Worm (Caenorhabditis elegans) whole organism, young adult: Measurements from ENCODE around the gene T15B7.15.

ENCODE experiments used
- B0035.1 ChIP-seq: sonication (generic microtip); optimal IDR thresholded peaks from 2 replicates; lab custom pipeline; 2016; ENCODE audit warnings: missing genetic modification characterization, mild to moderate bottlenecking, missing compliant biosample characterization, missing genotype, missing genetic modification reagents
- D2030.7 ChIP-seq: fragments of 200-800 bp; sonication (Bioruptor generic); IDR thresholded peaks from 2 replicates; pipeline ENCODE4 v1.3.6; 2022; ENCODE audit warnings: missing genetic modification reagents, missing genetic modification characterization, missing compliant biosample characterization
- F10E7.11 ChIP-seq: sonication (generic microtip); optimal IDR thresholded peaks from 2 replicates; lab custom pipeline; 2017; ENCODE audit warnings: mild to moderate bottlenecking, missing genetic modification characterization, moderate library complexity, missing compliant biosample characterization
- F33H1.4 ChIP-seq: fragments of 200-800 bp; sonication (Bioruptor generic); IDR thresholded peaks from 2 replicates; pipeline ENCODE4 v1.3.6; 2022; ENCODE audit warnings: missing genetic modification reagents, missing genetic modification characterization, missing compliant biosample characterization
- F39B2.1 ChIP-seq: fragments of 200-800 bp; sonication (Bioruptor generic); IDR thresholded peaks from 2 replicates; pipeline ENCODE4 v1.3.6; 2022; ENCODE audit warnings: missing genetic modification reagents, missing genetic modification characterization, missing compliant biosample characterization
- F52B5.7 ChIP-seq: sonication (generic microtip); optimal IDR thresholded peaks from 2 replicates; lab custom pipeline; 2016; ENCODE audit warnings: mild to moderate bottlenecking, missing genetic modification characterization, missing compliant biosample characterization
- F57C9.4 ChIP-seq: sonication (generic microtip); optimal IDR thresholded peaks from 2 replicates; lab custom pipeline; 2017; ENCODE audit warnings: mild to moderate bottlenecking, missing genetic modification characterization, missing compliant biosample characterization
- Y53F4B.3 ChIP-seq: fragments of 200-800 bp; sonication (Bioruptor generic); IDR thresholded peaks from 2 replicates; pipeline ENCODE4 v1.3.6; 2022; ENCODE audit warnings: missing genetic modification reagents, missing genetic modification characterization, missing compliant biosample characterization
- aptf-3 ChIP-seq: fragments of 200-800 bp; sonication (Bioruptor generic); IDR thresholded peaks from 2 replicates; pipeline ENCODE4 v1.3.6; 2022; ENCODE audit warnings: missing genetic modification characterization, missing compliant biosample characterization
- atf-7 ChIP-seq: sonication (generic microtip); optimal IDR thresholded peaks from 2 replicates; lab custom pipeline; 2017; ENCODE audit warnings: mild to moderate bottlenecking, missing genetic modification characterization, missing compliant biosample characterization
- ccch-3 ChIP-seq: fragments of 200-800 bp; sonication (Bioruptor generic); optimal IDR thresholded peaks from 2 replicates; lab custom pipeline; 2018; ENCODE audit warnings: mild to moderate bottlenecking, missing genetic modification characterization, missing compliant biosample characterization
- cebp-1 ChIP-seq, 2 experiments: fragments of 200-800 bp in 1 of 2; sonication (Bioruptor generic) in 1 of 2; sonication (generic microtip) in 1 of 2; IDR thresholded peaks in 1 of 2; optimal IDR thresholded peaks in 1 of 2; 2 replicates each; pipeline versions ENCODE4 v1.3.6 to Lab custom; 2017 to 2022; ENCODE audit warnings: missing compliant biosample characterization in 2 of 2, missing genetic modification characterization in 2 of 2, mild to moderate bottlenecking in 1 of 2, missing genetic modification reagents in 1 of 2, moderate library complexity in 1 of 2
- ceh-100 ChIP-seq: fragments of 200-800 bp; sonication (Bioruptor generic); IDR thresholded peaks from 2 replicates; pipeline ENCODE4 v1.3.6; 2022; ENCODE audit warnings: missing genetic modification reagents, missing genetic modification characterization, missing compliant biosample characterization
- ceh-40 ChIP-seq: fragments of 200-800 bp; sonication (Bioruptor generic); IDR thresholded peaks from 2 replicates; pipeline ENCODE4 v1.3.6; 2022; ENCODE audit warnings: missing genetic modification characterization, missing compliant biosample characterization
- dpl-1 ChIP-seq: fragments of 150-350 bp; optimal IDR thresholded peaks from 2 replicates; lab custom pipeline; 2014; ENCODE audit warnings: missing biosample characterization, missing genetic modification reagents, missing genetic modification characterization
- egrh-3 ChIP-seq: fragments of 200-800 bp; sonication (Bioruptor generic); IDR thresholded peaks from 2 replicates; pipeline ENCODE4 v1.3.6; 2022; ENCODE audit warnings: missing genetic modification reagents, missing genetic modification characterization, missing compliant biosample characterization
- ets-4 ChIP-seq: fragments of 200-800 bp; sonication (Bioruptor generic); optimal IDR thresholded peaks from 2 replicates; lab custom pipeline; 2018; ENCODE audit warnings: mild to moderate bottlenecking, missing genetic modification characterization, missing compliant biosample characterization
- fkh-3 ChIP-seq: sonication (generic microtip); optimal IDR thresholded peaks from 2 replicates; lab custom pipeline; 2016; ENCODE audit warnings: mild to moderate bottlenecking, missing genetic modification characterization, missing compliant biosample characterization
- gei-17 ChIP-seq: fragments of 200-800 bp; sonication (Bioruptor generic); optimal IDR thresholded peaks from 2 replicates; lab custom pipeline; 2018; ENCODE audit warnings: mild to moderate bottlenecking, missing genetic modification characterization, missing compliant biosample characterization
- hlh-12 ChIP-seq: sonication (generic microtip); optimal IDR thresholded peaks from 2 replicates; lab custom pipeline; 2016; ENCODE audit warnings: missing genetic modification characterization, missing compliant biosample characterization
- lin-35 ChIP-seq, 3 experiments: fragments of 150-350 bp in 2 of 3; sonication (generic microtip) in 1 of 3; optimal IDR thresholded peaks; 2 replicates each; lab custom pipeline; 2014 to 2018; ENCODE audit warnings: missing biosample characterization in 3 of 3, missing genetic modification characterization in 3 of 3, missing genetic modification reagents in 3 of 3
- lin-40 ChIP-seq: sonication (generic microtip); optimal IDR thresholded peaks from 2 replicates; lab custom pipeline; 2016; ENCODE audit warnings: missing genetic modification characterization, mild to moderate bottlenecking, missing compliant biosample characterization, missing genotype, missing genetic modification reagents
- lir-1 ChIP-seq: fragments of 200-800 bp; sonication (Bioruptor generic); conservative IDR thresholded peaks from 2 replicates; pipeline ENCODE4 v1.3.6; 2022; ENCODE audit warnings: missing genetic modification reagents, missing genetic modification characterization, missing compliant biosample characterization
- madf-6 ChIP-seq: fragments of 200-800 bp; sonication (Bioruptor generic); IDR thresholded peaks from 2 replicates; pipeline ENCODE4 v1.3.6; 2022; ENCODE audit warnings: missing genetic modification reagents, missing genetic modification characterization, missing compliant biosample characterization
- nhr-179 ChIP-seq: sonication (generic microtip); optimal IDR thresholded peaks from 2 replicates; lab custom pipeline; 2016; ENCODE audit warnings: mild to moderate bottlenecking, missing genetic modification characterization, missing compliant biosample characterization
- nhr-27 ChIP-seq: fragments of 200-800 bp; sonication (Bioruptor generic); optimal IDR thresholded peaks from 2 replicates; lab custom pipeline; 2018; ENCODE audit warnings: mild to moderate bottlenecking, missing genetic modification characterization, moderate library complexity, missing compliant biosample characterization
- nhr-80 ChIP-seq: sonication (generic microtip); optimal IDR thresholded peaks from 2 replicates; lab custom pipeline; 2016; ENCODE audit warnings: missing genetic modification characterization, missing compliant biosample characterization
- pha-4 ChIP-seq: fragments of 150-350 bp; sonication (generic microtip); optimal IDR thresholded peaks from 2 replicates; lab custom pipeline; 2014; ENCODE audit warnings: missing biosample characterization, missing genetic modification reagents, missing genetic modification characterization
- rcor-1 ChIP-seq: fragments of 200-800 bp; sonication (Bioruptor generic); IDR thresholded peaks from 2 replicates; pipeline ENCODE4 v1.3.6; 2022; ENCODE audit warnings: missing genetic modification reagents, missing genetic modification characterization, missing compliant biosample characterization
- rec-8 ChIP-seq, 2 experiments: sonication (generic microtip); optimal IDR thresholded peaks; 2 replicates each; lab custom pipeline; 2016; ENCODE audit warnings: mild to moderate bottlenecking in 2 of 2, missing genetic modification characterization in 2 of 2, missing genetic modification reagents in 2 of 2, missing genotype in 2 of 2, missing biosample characterization in 1 of 2, missing compliant biosample characterization in 1 of 2, moderate library complexity in 1 of 2
- repo-1 ChIP-seq: sonication (generic microtip); optimal IDR thresholded peaks from 2 replicates; lab custom pipeline; 2017; ENCODE audit warnings: mild to moderate bottlenecking, missing genetic modification characterization, missing compliant biosample characterization
- snpc-1.3 ChIP-seq: sonication (generic microtip); optimal IDR thresholded peaks from 2 replicates; lab custom pipeline; 2017; ENCODE audit warnings: missing genetic modification characterization, mild to moderate bottlenecking, missing compliant biosample characterization, antibody characterized with exemption, moderate library complexity, missing genotype, missing genetic modification reagents; ENCODE audit not compliant: insufficient read depth
- snpc-3.4 ChIP-seq: sonication (generic microtip); optimal IDR thresholded peaks from 2 replicates; lab custom pipeline; 2017; ENCODE audit warnings: missing genetic modification characterization, mild to moderate bottlenecking, missing compliant biosample characterization, antibody characterized with exemption, moderate library complexity, missing genotype, missing genetic modification reagents
- snpc-4 ChIP-seq, 5 experiments: fragments of 150-350 bp in 1 of 5; sonication (generic microtip) in 4 of 5; optimal IDR thresholded peaks; 2 replicates each; lab custom pipeline; 2014 to 2018; ENCODE audit warnings: missing genetic modification characterization in 5 of 5, missing biosample characterization in 3 of 5, antibody characterized with exemption in 2 of 5, mild to moderate bottlenecking in 2 of 5, missing compliant biosample characterization in 2 of 5, missing genotype in 2 of 5, moderate library complexity in 2 of 5, missing genetic modification reagents in 1 of 5
- ztf-22 ChIP-seq: fragments of 200-800 bp; sonication (Bioruptor generic); optimal IDR thresholded peaks from 2 replicates; lab custom pipeline; 2018; ENCODE audit warnings: mild to moderate bottlenecking, missing genetic modification characterization, moderate library complexity, missing compliant biosample characterization
- ztf-25 ChIP-seq: fragments of 200-800 bp; sonication (Bioruptor generic); IDR thresholded peaks from 2 replicates; pipeline ENCODE4 v1.3.6; 2022; ENCODE audit warnings: missing genetic modification reagents, missing genetic modification characterization, missing compliant biosample characterization
- ztf-28 ChIP-seq: fragments of 200-800 bp; sonication (Bioruptor generic); IDR thresholded peaks from 2 replicates; pipeline ENCODE4 v1.3.6; 2022; ENCODE audit warnings: missing genetic modification reagents, missing genetic modification characterization, missing compliant biosample characterization

The T15B7.15 gene

ce11 chrV:6819812-6820211 is 18.7 kb downstream of the T15B7.15 start, which contains the start of gene dmsr-13:
TSS of gene dmsr-13 (minus strand) at chrV:6819912.
- TF ChIP-seq ztf-28 (GFP tag; lab: Robert Waterston, UW): no peak
- TF ChIP-seq dpl-1: no peak
- no peak for TF ChIP-seq ztf-22
- no peak for TF ChIP-seq ccch-3 (GFP tag; lab: Kevin White, UChicago)
- TF ChIP-seq F39B2.1 (GFP tag; lab: Robert Waterston, UW): no peak
- no peak for TF ChIP-seq F52B5.7 (tag; lab: Kevin White, UChicago)
- TF ChIP-seq lin-40 (tag; lab: Kevin White, UChicago): no peak
- no peak for TF ChIP-seq snpc-4 (GFP tag; optimal IDR thresholded peaks at IDR 0.05; lab: Kevin White, UChicago)
- TF ChIP-seq snpc-4 (tag; optimal IDR thresholded peaks at IDR 0.05; lab: Kevin White, UChicago): no peak
- no peak for TF ChIP-seq D2030.7
- TF ChIP-seq snpc-1.3 (tag; lab: Kevin White, UChicago): no peak
- TF ChIP-seq atf-7 (tag; lab: Kevin White, UChicago): no peak
- no peak for TF ChIP-seq repo-1 (tag; lab: Kevin White, UChicago)
- no peak for TF ChIP-seq ztf-25 (GFP tag; lab: Robert Waterston, UW)
- no peak for TF ChIP-seq aptf-3 (GFP tag; lab: Robert Waterston, UW)

ce11 chrV:6817184-6817583 is 21.3 kb downstream of the T15B7.15 start, which contains the start of gene dmsr-14:
TSS of gene dmsr-14 (minus strand) at chrV:6817284.
- TF ChIP-seq rcor-1 (GFP tag; lab: Robert Waterston, UW): no peak
- no peak for TF ChIP-seq hlh-12 (tag; lab: Kevin White, UChicago)
- TF ChIP-seq pha-4 (tag; lab: Kevin White, UChicago): no peak
- no peak for TF ChIP-seq lin-35 (GFP tag; optimal IDR thresholded peaks at IDR 0.05; lab: Kevin White, UChicago)
- no peak for TF ChIP-seq nhr-27 (tag; lab: Kevin White, UChicago)
- no peak for TF ChIP-seq fkh-3
- TF ChIP-seq rec-8 (tag; optimal IDR thresholded peaks at IDR 0.05; lab: Kevin White, UChicago): no peak
- TF ChIP-seq B0035.1 (tag; lab: Kevin White, UChicago): no peak
- TF ChIP-seq F33H1.4 (GFP tag; lab: Robert Waterston, UW): no peak
- TF ChIP-seq lir-1 (GFP tag; lab: Robert Waterston, UW): no peak
- no peak for TF ChIP-seq ceh-100 (GFP tag; lab: Robert Waterston, UW)
- TF ChIP-seq madf-6 (GFP tag; lab: Robert Waterston, UW): no peak
- no peak for TF ChIP-seq Y53F4B.3
- TF ChIP-seq F57C9.4 (tag; lab: Kevin White, UChicago): no peak

ce11 chrV:6813862-6814261 is 24.6 kb downstream of the T15B7.15 start:
- no peak for TF ChIP-seq rcor-1 (GFP tag; lab: Robert Waterston, UW)
- TF ChIP-seq lir-1 (GFP tag; lab: Robert Waterston, UW): no peak

ce11 chrV:6811863-6812262 is 26.6 kb downstream of the T15B7.15 start:
- peak; percentile 81 for TF ChIP-seq ets-4
- no peak for TF ChIP-seq snpc-3.4 (tag; lab: Kevin White, UChicago)
- 0 out of 2 replicates have a peak, but pooled peaks have one; percentile 34 for TF ChIP-seq cebp-1 (GFP tag; IDR thresholded peaks at IDR 0.05; lab: Robert Waterston, UW)
- TF ChIP-seq cebp-1 (tag; optimal IDR thresholded peaks at IDR 0.05; lab: Kevin White, UChicago): no peak
- no peak for TF ChIP-seq egrh-3 (GFP tag; lab: Robert Waterston, UW)
- TF ChIP-seq ceh-40 (GFP tag; lab: Robert Waterston, UW): 0 out of 2 replicates have a peak, but pooled peaks have one; percentile 10
- no peak for TF ChIP-seq nhr-179 (tag; lab: Kevin White, UChicago)
- no peak for TF ChIP-seq gei-17
- peak; percentile 91 for TF ChIP-seq nhr-80 (tag; lab: Kevin White, UChicago)
- TF ChIP-seq F10E7.11 (tag; lab: Kevin White, UChicago): no peak
- TF ChIP-seq, all 124 proteins: peak for 4
